Fruit fly (Drosophila melanogaster) whole organism: Measurements from ENCODE around the gene RpL7-like.

Experiments
- CG8478 ChIP-seq: fragments of >200 bp; optimal IDR thresholded peaks from 2 replicates; lab custom pipeline; 2018; ENCODE audit warnings: inconsistent platforms
- Dll ChIP-seq: fragments of >200 bp; optimal IDR thresholded peaks from 2 replicates; lab custom pipeline; 2017
- EcR ChIP-seq, 2 experiments: fragments of >200 bp; optimal IDR thresholded peaks; 2 replicates each; lab custom pipeline; 2017; ENCODE audit warnings: missing biosample characterization in 2 of 2, missing genetic modification characterization in 2 of 2, missing genetic modification reagents in 2 of 2
- pan ChIP-seq: fragments of >200 bp; optimal IDR thresholded peaks from 2 replicates; lab custom pipeline; 2017
- psq ChIP-seq: fragments of >200 bp; optimal IDR thresholded peaks from 2 replicates; lab custom pipeline; 2017
- usp ChIP-seq: fragments of >200 bp; optimal IDR thresholded peaks from 2 replicates; lab custom pipeline; 2017; ENCODE audit warnings: missing biosample characterization, missing genetic modification characterization, mixed read lengths

DNA sequence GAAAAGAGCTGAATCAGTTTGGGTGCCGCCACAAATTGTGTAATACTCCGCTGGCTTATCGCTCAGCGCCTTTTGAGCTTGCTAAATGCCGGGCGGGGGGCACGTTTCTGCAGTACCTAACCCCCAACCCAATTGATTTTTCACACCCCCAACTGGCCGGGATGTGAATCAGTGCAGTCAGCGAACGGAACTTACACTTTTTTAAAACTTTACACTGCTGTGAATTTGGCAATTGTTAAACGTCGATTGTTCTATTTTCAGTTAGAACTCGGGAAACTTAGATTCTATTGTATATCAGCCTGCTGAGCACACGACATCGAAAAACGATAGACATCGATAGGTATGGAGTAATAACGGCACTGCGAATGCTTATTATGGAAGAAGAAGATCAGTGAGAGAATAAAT lies 17.9 kb upstream of the RpL7-like start, which contains the start of gene Tom70:
- TF ChIP-seq EcR (GFP tag; optimal IDR thresholded peaks at IDR 0.05; lab: Kevin White, UChicago), result no peak
- TF ChIP-seq CG8478 (lab: Kevin White, UChicago), result no peak
- no peak for TF ChIP-seq psq (lab: Kevin White, UChicago)
- TF ChIP-seq Dll (lab: Kevin White, UChicago), result no peak
- TF ChIP-seq usp (GFP tag; lab: Kevin White, UChicago), result no peak
- no peak for TF ChIP-seq pan (lab: Kevin White, UChicago)
